Fruit fly (Drosophila melanogaster) whole organism, wandering third instar larva: ENCODE data around the gene CG31789.

ENCODE experiments used
- Abd-B ChIP-seq: fragments of >200 bp; optimal IDR thresholded peaks from 2 replicates; lab custom pipeline; 2017; ENCODE audit warnings: missing biosample characterization, missing genetic modification characterization
- CG32264 ChIP-seq: fragments of 200-800 bp; sonication (Bioruptor generic); optimal IDR thresholded peaks from 2 replicates; lab custom pipeline; 2016; ENCODE audit warnings: missing biosample characterization, missing genetic modification characterization
- CG9705 ChIP-seq: fragments of 200-800 bp; sonication (Bioruptor generic); optimal IDR thresholded peaks from 2 replicates; lab custom pipeline; 2018; ENCODE audit warnings: missing biosample characterization, mild to moderate bottlenecking, missing genetic modification characterization
- CrebA ChIP-seq: fragments of 200-800 bp; sonication (Bioruptor generic); optimal IDR thresholded peaks from 2 replicates; lab custom pipeline; 2016; ENCODE audit warnings: missing biosample characterization, mild to moderate bottlenecking, missing genetic modification characterization, borderline replicate concordance
- Dfd ChIP-seq: fragments of >200 bp; optimal IDR thresholded peaks from 2 replicates; lab custom pipeline; 2017; ENCODE audit warnings: missing biosample characterization, missing genetic modification characterization
- Dif ChIP-seq: fragments of 200-275, 200-300 bp; sonication (Bioruptor generic); optimal IDR thresholded peaks from 2 replicates; lab custom pipeline; 2018; ENCODE audit warnings: missing biosample characterization, missing genetic modification characterization; ENCODE audit not compliant: partially characterized antibody
- GATAd ChIP-seq: sonication (Bioruptor generic); optimal IDR thresholded peaks from 2 replicates; lab custom pipeline; 2016; ENCODE audit warnings: missing biosample characterization, missing genetic modification characterization
- HLH106 ChIP-seq: fragments of 200-800 bp; optimal IDR thresholded peaks from 3 replicates; lab custom pipeline; 2019; ENCODE audit warnings: missing biosample characterization, mild to moderate bottlenecking, missing genetic modification characterization, moderate library complexity
- Hnf4 ChIP-seq: fragments of 200-800 bp; sonication (Bioruptor generic); optimal IDR thresholded peaks from 2 replicates; lab custom pipeline; 2016; ENCODE audit warnings: missing biosample characterization, mild to moderate bottlenecking, missing genetic modification characterization
- Hr78 ChIP-seq: fragments of >200 bp; optimal IDR thresholded peaks from 2 replicates; lab custom pipeline; 2017; ENCODE audit warnings: missing biosample characterization, missing genetic modification characterization
- Hr83 ChIP-seq: fragments of 200-300 bp; sonication (Bioruptor generic); optimal IDR thresholded peaks from 2 replicates; lab custom pipeline; 2016; ENCODE audit warnings: missing biosample characterization, mild to moderate bottlenecking, missing genetic modification characterization, moderate library complexity; ENCODE audit not compliant: poor library complexity, severe bottlenecking
- Mio ChIP-seq: sonication (Bioruptor generic); optimal IDR thresholded peaks from 2 replicates; lab custom pipeline; 2016; ENCODE audit warnings: missing biosample characterization, missing genetic modification characterization
- Myc ChIP-seq: fragments of >200 bp; optimal IDR thresholded peaks from 2 replicates; lab custom pipeline; 2017
- N ChIP-seq: fragments of >200 bp; optimal IDR thresholded peaks from 2 replicates; lab custom pipeline; 2018; ENCODE audit warnings: missing biosample characterization, missing external identifiers, missing genetic modification characterization
- OdsH ChIP-seq: fragments of 200-800 bp; sonication (Bioruptor generic); optimal IDR thresholded peaks from 2 replicates; lab custom pipeline; 2016; ENCODE audit warnings: missing biosample characterization, mild to moderate bottlenecking, missing genetic modification characterization
- Rel ChIP-seq, 2 experiments: fragments of 200-800 bp; sonication (Bioruptor generic) in 1 of 2; optimal IDR thresholded peaks; 2 replicates in 1 of 2; 3 replicates in 1 of 2; lab custom pipeline; 2016 to 2019; ENCODE audit warnings: mild to moderate bottlenecking in 2 of 2, missing biosample characterization in 2 of 2, missing genetic modification characterization in 2 of 2, moderate library complexity in 1 of 2
- Sp1 ChIP-seq: fragments of 200-800 bp; sonication (Bioruptor generic); optimal IDR thresholded peaks from 3 replicates; lab custom pipeline; 2019; ENCODE audit warnings: missing biosample characterization, mild to moderate bottlenecking, missing genetic modification characterization, moderate library complexity
- Vsx2 ChIP-seq: fragments of 200-300, 225-300 bp; sonication (Bioruptor generic); optimal IDR thresholded peaks from 2 replicates; lab custom pipeline; 2018; ENCODE audit warnings: missing biosample characterization, missing genetic modification characterization; ENCODE audit not compliant: partially characterized antibody
- br ChIP-seq: fragments of 200-800 bp; sonication (Bioruptor generic); optimal IDR thresholded peaks from 2 replicates; lab custom pipeline; 2016; ENCODE audit warnings: missing biosample characterization, missing genetic modification characterization
- brk ChIP-seq: fragments of 200-800 bp; sonication (Bioruptor generic); optimal IDR thresholded peaks from 2 replicates; lab custom pipeline; 2016; ENCODE audit warnings: missing biosample characterization, mild to moderate bottlenecking, missing genetic modification characterization
- dl ChIP-seq, 2 experiments: fragments of 175-275, 200-275 bp in 1 of 2; fragments of 200-275 bp in 1 of 2; sonication (Bioruptor generic); optimal IDR thresholded peaks; lab custom pipeline; 2018; ENCODE audit warnings: mild to moderate bottlenecking in 2 of 2, missing biosample characterization in 2 of 2, missing genetic modification characterization in 2 of 2, moderate library complexity in 2 of 2; ENCODE audit not compliant: partially characterized antibody in 2 of 2, insufficient read depth in 1 of 2
- dmrt93B ChIP-seq: fragments of 200-800 bp; sonication (Bioruptor generic); optimal IDR thresholded peaks from 2 replicates; lab custom pipeline; 2018; ENCODE audit warnings: missing biosample characterization, mild to moderate bottlenecking, missing genetic modification characterization
- dsf ChIP-seq: sonication (Bioruptor generic); optimal IDR thresholded peaks from 2 replicates; lab custom pipeline; 2016; ENCODE audit warnings: missing biosample characterization, missing genetic modification characterization, borderline replicate concordance
- ey ChIP-seq: fragments of 200-800 bp; sonication (Bioruptor generic); optimal IDR thresholded peaks from 2 replicates; lab custom pipeline; 2016; ENCODE audit warnings: missing biosample characterization, missing genetic modification characterization
- foxo ChIP-seq, 2 experiments: fragments of 200-800 bp; sonication (Bioruptor generic); optimal IDR thresholded peaks; 2 replicates in 1 of 2; 3 replicates in 1 of 2; lab custom pipeline; 2016 to 2017; ENCODE audit warnings: missing biosample characterization in 2 of 2, missing genetic modification characterization in 2 of 2
- fru ChIP-seq: fragments of 200-800 bp; sonication (Bioruptor generic); optimal IDR thresholded peaks from 3 replicates; lab custom pipeline; 2016; ENCODE audit warnings: missing biosample characterization, mild to moderate bottlenecking, missing genetic modification characterization
- h ChIP-seq: fragments of 200-800 bp; sonication (Bioruptor generic); optimal IDR thresholded peaks from 3 replicates; lab custom pipeline; 2016; ENCODE audit warnings: missing biosample characterization, mild to moderate bottlenecking, missing genetic modification characterization
- jim ChIP-seq: fragments of 175-275, 200-325 bp; sonication (Bioruptor generic); optimal IDR thresholded peaks from 2 replicates; lab custom pipeline; 2016; ENCODE audit warnings: missing biosample characterization, mild to moderate bottlenecking, missing genetic modification characterization
- lola ChIP-seq: fragments of >200 bp; optimal IDR thresholded peaks from 2 replicates; lab custom pipeline; 2017; ENCODE audit warnings: missing biosample characterization, missing genetic modification characterization
- pan ChIP-seq: fragments of >200 bp; optimal IDR thresholded peaks from 2 replicates; lab custom pipeline; 2017
- psq ChIP-seq: fragments of 200-800 bp; sonication (Bioruptor generic); optimal IDR thresholded peaks from 3 replicates; lab custom pipeline; 2017; ENCODE audit warnings: missing biosample characterization, mild to moderate bottlenecking, missing genetic modification characterization, moderate library complexity
- rgr ChIP-seq: fragments of 200-800 bp; sonication (Bioruptor generic); optimal IDR thresholded peaks from 3 replicates; lab custom pipeline; 2016; ENCODE audit warnings: missing biosample characterization, mild to moderate bottlenecking, missing genetic modification characterization
- sage ChIP-seq: fragments of 200-800 bp; sonication (Bioruptor generic); optimal IDR thresholded peaks from 2 replicates; lab custom pipeline; 2016; ENCODE audit warnings: missing biosample characterization, mild to moderate bottlenecking, missing genetic modification characterization
- sv ChIP-seq: fragments of 200-800 bp; sonication (Bioruptor generic); optimal IDR thresholded peaks from 3 replicates; lab custom pipeline; 2016; ENCODE audit warnings: missing biosample characterization, missing genetic modification characterization
- tai ChIP-seq: sonication (Bioruptor generic); optimal IDR thresholded peaks from 2 replicates; lab custom pipeline; 2016; ENCODE audit warnings: missing biosample characterization, missing genetic modification characterization
- usp ChIP-seq: fragments of >200 bp; optimal IDR thresholded peaks from 2 replicates; lab custom pipeline; 2017; ENCODE audit warnings: missing biosample characterization, missing genetic modification characterization
- woc ChIP-seq: sonication (Bioruptor generic); optimal IDR thresholded peaks from 2 replicates; lab custom pipeline; 2016; ENCODE audit warnings: missing biosample characterization, mild to moderate bottlenecking, missing genetic modification characterization

The CG31789 gene

dm6 chr2L:18621357-18622211 lies 15.9 kb downstream of the CG31789 start (continued):
- TF ChIP-seq jim (no peak), CG9705 (GFP tag; lab: Kevin White, UChicago) (peak; percentile 47), OdsH (GFP tag; lab: Kevin White, UChicago) (peak; percentile 95), Rel (GFP tag; optimal IDR thresholded peaks at IDR 0.05; lab: Kevin White, UChicago) (peak; percentile 67), Rel (tag; optimal IDR thresholded peaks at IDR 0.05; lab: Kevin White, UChicago) (peak; percentile 41), psq (peak; percentile 87), dmrt93B (peak; percentile 77), foxo (GFP tag; optimal IDR thresholded peaks at IDR 0.05; lab: Kevin White, UChicago) (peak; percentile 18 to 85), rgr (GFP tag; lab: Kevin White, UChicago) (peak; percentile 94), Vsx2 (GFP tag; lab: Kevin White, UChicago) (no peak), Hnf4 (peak; percentile 84), pan (lab: Kevin White, UChicago) (no peak), fru (GFP tag; lab: Kevin White, UChicago) (peak; percentile 85)

- TF ChIP-seq foxo (GFP tag; optimal IDR thresholded peaks at IDR 0.05; lab: Kevin White, UChicago) (no peak), GATAd (GFP tag; lab: Kevin White, UChicago) (no peak), HLH106 (tag; lab: Kevin White, UChicago) (no peak), N (GFP tag; lab: Kevin White, UChicago) (no peak), Dif (GFP tag; lab: Kevin White, UChicago) (no peak), Hr83 (GFP tag; lab: Kevin White, UChicago) (no peak), CG9705 (GFP tag; lab: Kevin White, UChicago) (no peak), pan (lab: Kevin White, UChicago) (no peak), brk (no peak), br (GFP tag; lab: Kevin White, UChicago) (no peak), Mio (GFP tag; lab: Kevin White, UChicago) (no peak), Rel (GFP tag; optimal IDR thresholded peaks at IDR 0.05; lab: Kevin White, UChicago) (no peak), Rel (tag; optimal IDR thresholded peaks at IDR 0.05; lab: Kevin White, UChicago) (no peak), Abd-B (no peak), Vsx2 (GFP tag; lab: Kevin White, UChicago) (no peak), h (no peak), tai (GFP tag; lab: Kevin White, UChicago) (no peak), Dfd (GFP tag; lab: Kevin White, UChicago) (no peak)
Observed at dm6 chr2L:18623435-18623834, 17.7 kb downstream of the CG31789 start.

- TF ChIP-seq psq: no peak
- TF ChIP-seq Rel (GFP tag; optimal IDR thresholded peaks at IDR 0.05; lab: Kevin White, UChicago): no peak
- TF ChIP-seq Rel (tag; optimal IDR thresholded peaks at IDR 0.05; lab: Kevin White, UChicago): no peak
- no peak for TF ChIP-seq HLH106 (tag; lab: Kevin White, UChicago)
- no peak for TF ChIP-seq CrebA (GFP tag; lab: Kevin White, UChicago)
- no peak for TF ChIP-seq Sp1 (GFP tag; lab: Kevin White, UChicago)
- TF ChIP-seq CG32264: no peak
- TF ChIP-seq dl (GFP tag; optimal IDR thresholded peaks at IDR 0.05; lab: Kevin White, UChicago; ENCODE audit: insufficient read depth in 1 of 2, partially characterized antibody in 2 of 2): no peak
- no peak for TF ChIP-seq Mio (GFP tag; lab: Kevin White, UChicago)
- no peak for TF ChIP-seq Myc (lab: Kevin White, UChicago)
- no peak for TF ChIP-seq N (GFP tag; lab: Kevin White, UChicago)
- TF ChIP-seq Hr83 (GFP tag; lab: Kevin White, UChicago): no peak
- TF ChIP-seq sv (GFP tag; lab: Kevin White, UChicago): no peak
Observed at dm6 chr2L:18624362-18624761, 18.6 kb downstream of the CG31789 start.

- no peak for TF ChIP-seq lola (GFP tag; lab: Kevin White, UChicago)
- TF ChIP-seq sv (GFP tag; lab: Kevin White, UChicago): no peak
- peak; percentile 34 for TF ChIP-seq tai (GFP tag; lab: Kevin White, UChicago)
- TF ChIP-seq Hr83 (GFP tag; lab: Kevin White, UChicago): peak; percentile 78
- no peak for TF ChIP-seq br (GFP tag; lab: Kevin White, UChicago)
- no peak for TF ChIP-seq psq
- no peak for TF ChIP-seq Myc (lab: Kevin White, UChicago)
- TF ChIP-seq usp (GFP tag; lab: Kevin White, UChicago): no peak
- TF ChIP-seq CG32264: no peak
- no peak for TF ChIP-seq pan (lab: Kevin White, UChicago)
- TF ChIP-seq woc (GFP tag; lab: Kevin White, UChicago): no peak
- TF ChIP-seq Dfd (GFP tag; lab: Kevin White, UChicago): no peak
- TF ChIP-seq sage (GFP tag; lab: Kevin White, UChicago): no peak
- no peak for TF ChIP-seq Abd-B
- TF ChIP-seq dl (GFP tag; optimal IDR thresholded peaks at IDR 0.05; lab: Kevin White, UChicago; ENCODE audit: insufficient read depth in 1 of 2, partially characterized antibody in 2 of 2): no peak
- no peak for TF ChIP-seq Sp1 (GFP tag; lab: Kevin White, UChicago)
- no peak for TF ChIP-seq Hr78 (GFP tag; lab: Kevin White, UChicago)
- no peak for TF ChIP-seq Mio (GFP tag; lab: Kevin White, UChicago)
- TF ChIP-seq h: peak; percentile 38
- TF ChIP-seq foxo (GFP tag; optimal IDR thresholded peaks at IDR 0.05; lab: Kevin White, UChicago): no peak
- TF ChIP-seq OdsH (GFP tag; lab: Kevin White, UChicago): no peak
- peak; percentile 15 for TF ChIP-seq fru (GFP tag; lab: Kevin White, UChicago)
- no peak for TF ChIP-seq ey (GFP tag; lab: Kevin White, UChicago)
- no peak for TF ChIP-seq dsf (GFP tag; lab: Kevin White, UChicago)
- no peak for TF ChIP-seq Vsx2 (GFP tag; lab: Kevin White, UChicago)
- no peak for TF ChIP-seq HLH106 (tag; lab: Kevin White, UChicago)
- no peak for TF ChIP-seq Rel (GFP tag; optimal IDR thresholded peaks at IDR 0.05; lab: Kevin White, UChicago)
- no peak for TF ChIP-seq Rel (tag; optimal IDR thresholded peaks at IDR 0.05; lab: Kevin White, UChicago)
Observed at dm6 chr2L:18625009-18625408, 19.3 kb downstream of the CG31789 start.
